Worm (Caenorhabditis elegans) whole organism, L2 larva: ENCODE results near the gene swm-1.
A peak's percentile ranks its signal among the peaks of the same experiment; 100 is the strongest.

Source experiments
- C34F6.9 ChIP-seq: fragments of 150-350 bp; optimal IDR thresholded peaks from 2 replicates; lab custom pipeline; 2014; ENCODE audit warnings: missing biosample characterization, missing genetic modification characterization
- F13H6.1 ChIP-seq: sonication (generic microtip); optimal IDR thresholded peaks from 2 replicates; lab custom pipeline; 2016; ENCODE audit warnings: missing genetic modification characterization, missing compliant biosample characterization
- R02D3.7 ChIP-seq: fragments of 150-350 bp; optimal IDR thresholded peaks from 2 replicates; lab custom pipeline; 2014; ENCODE audit warnings: missing biosample characterization, missing genetic modification characterization
- alr-1 ChIP-seq: fragments of 150-350 bp; optimal IDR thresholded peaks from 2 replicates; lab custom pipeline; 2014; ENCODE audit warnings: missing biosample characterization, missing genetic modification characterization
- ama-1 ChIP-seq: fragments of 150-350 bp; optimal IDR thresholded peaks from 2 replicates; lab custom pipeline; 2018; ENCODE audit warnings: inconsistent platforms
- blmp-1 ChIP-seq: sonication (generic microtip); optimal IDR thresholded peaks from 2 replicates; lab custom pipeline; 2017; ENCODE audit warnings: missing genetic modification characterization, mild to moderate bottlenecking, missing compliant biosample characterization, antibody characterized with exemption, moderate library complexity; ENCODE audit not compliant: insufficient read depth
- crh-2 ChIP-seq: sonication (generic microtip); optimal IDR thresholded peaks from 2 replicates; lab custom pipeline; 2017; ENCODE audit warnings: missing biosample characterization, missing genetic modification characterization
- dmd-4 ChIP-seq: sonication (generic microtip); optimal IDR thresholded peaks from 2 replicates; lab custom pipeline; 2017; ENCODE audit warnings: missing biosample characterization, missing genetic modification characterization
- egl-27 ChIP-seq: sonication (generic microtip); optimal IDR thresholded peaks from 3 replicates; lab custom pipeline; 2017; ENCODE audit warnings: missing biosample characterization, missing genetic modification reagents, missing genetic modification characterization
- elt-3 ChIP-seq: sonication (generic microtip); optimal IDR thresholded peaks from 2 replicates; lab custom pipeline; 2017; ENCODE audit warnings: missing biosample characterization, missing genetic modification characterization
- fos-1 ChIP-seq: fragments of 150-350 bp; optimal IDR thresholded peaks from 2 replicates; lab custom pipeline; 2014; ENCODE audit warnings: missing biosample characterization, missing genetic modification characterization
- gmeb-1 ChIP-seq: fragments of 150-350 bp; optimal IDR thresholded peaks from 2 replicates; lab custom pipeline; 2014; ENCODE audit warnings: missing biosample characterization, missing genetic modification characterization
- lin-11 ChIP-seq: fragments of 150-350 bp; sonication (generic microtip); optimal IDR thresholded peaks from 2 replicates; lab custom pipeline; 2014; ENCODE audit warnings: missing biosample characterization, missing genetic modification characterization, inconsistent platforms, mixed read lengths
- lin-39 ChIP-seq: fragments of 150-350 bp; optimal IDR thresholded peaks from 2 replicates; lab custom pipeline; 2014; ENCODE audit warnings: missing biosample characterization, missing genetic modification reagents, missing genetic modification characterization
- lsy-2 ChIP-seq, 2 experiments: fragments of 150-350 bp in 1 of 2; sonication (generic microtip) in 1 of 2; optimal IDR thresholded peaks; 2 replicates each; lab custom pipeline; 2014 to 2017; ENCODE audit warnings: missing biosample characterization in 2 of 2, missing genetic modification characterization in 2 of 2
- mbf-1 ChIP-seq: sonication (generic microtip); optimal IDR thresholded peaks from 2 replicates; lab custom pipeline; 2017; ENCODE audit warnings: missing biosample characterization, missing genetic modification characterization
- mdl-1 ChIP-seq, 2 experiments: fragments of 150-350 bp in 1 of 2; sonication (generic microtip) in 1 of 2; optimal IDR thresholded peaks; 2 replicates each; lab custom pipeline; 2017; ENCODE audit warnings: missing biosample characterization in 2 of 2, missing genetic modification characterization in 2 of 2
- nhr-12 ChIP-seq: fragments of 150-350 bp; optimal IDR thresholded peaks from 2 replicates; lab custom pipeline; 2014; ENCODE audit warnings: missing biosample characterization, missing genetic modification characterization
- nhr-129 ChIP-seq: fragments of 150-350 bp; optimal IDR thresholded peaks from 2 replicates; lab custom pipeline; 2014; ENCODE audit warnings: missing biosample characterization, missing genetic modification characterization
- nhr-21 ChIP-seq: fragments of 150-350 bp; optimal IDR thresholded peaks from 2 replicates; lab custom pipeline; 2014; ENCODE audit warnings: missing biosample characterization, missing genetic modification characterization
- nhr-25 ChIP-seq: fragments of 150-350 bp; sonication (generic microtip); optimal IDR thresholded peaks from 3 replicates; lab custom pipeline; 2014; ENCODE audit warnings: missing biosample characterization, missing genetic modification characterization
- nhr-6 ChIP-seq: fragments of 150-350 bp; optimal IDR thresholded peaks from 2 replicates; lab custom pipeline; 2014; ENCODE audit warnings: missing biosample characterization, missing genetic modification characterization
- sem-4 ChIP-seq: fragments of 150-350 bp; optimal IDR thresholded peaks from 2 replicates; lab custom pipeline; 2014; ENCODE audit warnings: missing biosample characterization, missing genetic modification reagents, missing genetic modification characterization
- skn-1 ChIP-seq: sonication (generic microtip); optimal IDR thresholded peaks from 2 replicates; lab custom pipeline; 2017; ENCODE audit warnings: missing biosample characterization, missing genetic modification characterization
- sma-3 ChIP-seq: sonication (generic microtip); optimal IDR thresholded peaks from 2 replicates; lab custom pipeline; 2016; ENCODE audit warnings: missing genetic modification reagents, missing genetic modification characterization, missing compliant biosample characterization
- sma-9 ChIP-seq, 2 experiments: fragments of 150-350 bp in 1 of 2; sonication (generic microtip) in 1 of 2; optimal IDR thresholded peaks; 2 replicates each; lab custom pipeline; 2014 to 2016; ENCODE audit warnings: missing genetic modification characterization in 2 of 2, mild to moderate bottlenecking in 1 of 2, missing biosample characterization in 1 of 2, missing compliant biosample characterization in 1 of 2, missing genetic modification reagents in 1 of 2, moderate library complexity in 1 of 2
- snpc-4 ChIP-seq: fragments of 150-350 bp; optimal IDR thresholded peaks from 2 replicates; lab custom pipeline; 2014; ENCODE audit warnings: missing biosample characterization, missing genetic modification characterization
- unc-55 ChIP-seq: fragments of 150-350 bp; sonication (generic microtip); optimal IDR thresholded peaks from 3 replicates; lab custom pipeline; 2014; ENCODE audit warnings: missing biosample characterization, missing genetic modification reagents, missing genetic modification characterization
- zag-1 ChIP-seq: fragments of 150-350 bp; optimal IDR thresholded peaks from 2 replicates; lab custom pipeline; 2014; ENCODE audit warnings: missing biosample characterization, missing genetic modification characterization
- ztf-1 ChIP-seq: fragments of 200-800 bp; sonication (Bioruptor generic); conservative IDR thresholded peaks from 2 replicates; pipeline ENCODE4 v1.3.6; 2022; ENCODE audit warnings: missing genetic modification characterization, missing compliant biosample characterization
- ztf-4 ChIP-seq: fragments of 150-350 bp; optimal IDR thresholded peaks from 2 replicates; lab custom pipeline; 2014; ENCODE audit warnings: missing biosample characterization, missing genetic modification characterization

Gene swm-1

ce11 chrV:9094060-9094628 lies 39.5 kb upstream of the swm-1 start (continued):
- TF ChIP-seq mbf-1 (no peak), ztf-4 (tag; lab: Kevin White, UChicago) (peak; percentile 35), nhr-12 (tag; lab: Kevin White, UChicago) (no peak), gmeb-1 (peak; percentile 51), elt-3 (tag; lab: Kevin White, UChicago) (no peak), lin-11 (tag; lab: Kevin White, UChicago) (peak; percentile 7), blmp-1 (tag; lab: Kevin White, UChicago) (no peak)

DNA sequence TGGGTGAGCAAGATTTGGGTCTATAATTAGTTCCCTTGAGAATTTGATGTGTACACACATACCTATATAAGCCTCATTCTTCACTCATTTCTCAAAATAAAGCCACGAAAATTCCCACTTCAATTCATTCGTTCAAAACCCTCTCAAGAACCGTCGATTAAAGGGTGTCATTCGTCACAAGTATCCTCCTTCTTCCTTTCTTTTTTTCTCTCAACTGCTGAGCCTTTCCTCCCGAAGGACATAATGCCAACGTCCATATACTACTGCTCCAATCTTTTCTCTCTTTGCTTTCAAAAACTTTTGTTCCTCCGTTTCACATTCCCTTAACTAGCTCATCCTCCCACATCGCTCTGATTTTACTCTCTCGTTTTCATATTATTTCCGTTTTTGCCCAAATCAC lies 37.5 kb upstream of the swm-1 start, which contains the start of gene T27E4.1:
TSS of gene T27E4.1 (plus strand) at position 137 of the 400 bp plus-strand sequence.
- TF ChIP-seq sma-9 (GFP tag; optimal IDR thresholded peaks at IDR 0.05; lab: Kevin White, UChicago), result peak; percentile 28
- TF ChIP-seq sma-9 (tag; optimal IDR thresholded peaks at IDR 0.05; lab: Kevin White, UChicago), result no peak
- TF ChIP-seq unc-55, result peak; percentile 53
- peak; percentile 24 for TF ChIP-seq nhr-129 (tag; lab: Kevin White, UChicago)
- peak; percentile 53 for TF ChIP-seq zag-1
- no peak for TF ChIP-seq R02D3.7 (tag; lab: Kevin White, UChicago)
- TF ChIP-seq nhr-6 (tag; lab: Kevin White, UChicago), result no peak
- TF ChIP-seq lsy-2 (tag; optimal IDR thresholded peaks at IDR 0.05; lab: Kevin White, UChicago), result peak in 1 of 2 experiments; percentile 4
- peak; percentile 40 for TF ChIP-seq C34F6.9 (tag; lab: Kevin White, UChicago)
- TF ChIP-seq, all 48 proteins: peak for 6

- TF ChIP-seq snpc-4 (tag; lab: Kevin White, UChicago), result peak; percentile 18
Observed at ce11 chrV:9090824-9091798, 36.4 kb upstream of the swm-1 start.

DNA sequence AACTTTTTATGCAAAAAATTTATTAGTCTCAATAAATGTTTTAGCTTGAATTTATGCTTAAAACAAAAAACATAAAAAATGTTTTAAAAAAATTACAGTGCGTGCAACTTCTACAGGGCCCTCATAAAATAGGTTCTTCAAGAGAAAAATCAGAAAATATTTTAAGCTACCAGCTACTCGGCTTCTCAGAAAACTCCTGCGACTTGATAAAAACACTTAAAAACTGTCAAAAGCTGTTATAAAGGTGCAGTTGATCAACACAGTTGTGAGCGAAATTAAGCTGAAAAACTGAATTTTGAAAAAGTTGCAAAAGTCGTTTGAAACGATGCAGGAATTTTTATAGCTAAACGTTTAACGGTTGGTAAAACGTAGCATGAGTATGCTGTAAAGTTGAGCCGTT lies 34.1 kb upstream of the swm-1 start:
- TF ChIP-seq sma-3 (no peak), lin-39 (no peak), ztf-1 (no peak), sem-4 (tag; lab: Kevin White, UChicago) (no peak), elt-3 (tag; lab: Kevin White, UChicago) (no peak), unc-55 (no peak), alr-1 (tag; lab: Kevin White, UChicago) (no peak), nhr-25 (no peak), skn-1 (tag; lab: Kevin White, UChicago) (no peak), dmd-4 (no peak), ama-1 (peak; percentile 96), lsy-2 (tag; optimal IDR thresholded peaks at IDR 0.05; lab: Kevin White, UChicago) (no peak), mbf-1 (no peak), C34F6.9 (tag; lab: Kevin White, UChicago) (peak; percentile 47), F13H6.1 (tag; lab: Kevin White, UChicago) (no peak)
- TF ChIP-seq, all 48 proteins: peak for 2

DNA sequence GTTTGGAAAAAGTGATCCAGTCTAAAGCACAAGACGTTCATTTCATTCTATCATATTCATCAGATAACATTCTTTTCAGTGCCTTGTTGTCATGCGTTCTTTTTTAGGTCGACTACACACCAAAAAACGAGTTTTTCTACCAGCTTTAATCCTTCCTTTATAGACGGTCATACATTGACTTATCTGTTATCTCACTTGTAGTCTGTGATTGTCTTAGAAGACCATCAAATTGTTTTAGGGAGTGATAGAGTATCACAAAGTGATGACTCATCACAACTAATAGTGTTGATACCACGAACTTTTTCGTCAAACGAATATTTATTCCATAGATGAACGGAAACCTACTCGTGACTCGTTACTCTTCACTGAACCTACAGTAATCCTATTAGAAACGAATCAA lies 31.2 kb upstream of the swm-1 start:
- TF ChIP-seq ama-1 (no peak), zag-1 (no peak), sma-9 (GFP tag; optimal IDR thresholded peaks at IDR 0.05; lab: Kevin White, UChicago) (peak; percentile 56), sma-9 (tag; optimal IDR thresholded peaks at IDR 0.05; lab: Kevin White, UChicago) (no peak), R02D3.7 (tag; lab: Kevin White, UChicago) (no peak), F13H6.1 (tag; lab: Kevin White, UChicago) (no peak), nhr-21 (peak; percentile 71), mdl-1 (tag; optimal IDR thresholded peaks at IDR 0.05; lab: Kevin White, UChicago) (peak in 1 of 2 experiments; percentile 7), nhr-25 (peak; percentile 63), egl-27 (tag; lab: Kevin White, UChicago) (peak; percentile 24), crh-2 (peak; percentile 16), fos-1 (tag; lab: Kevin White, UChicago) (peak; percentile 76), sma-3 (peak; percentile 92)
